Worm (Caenorhabditis elegans): ENCODE data around the gene Y43F8B.20.

ce11 chrV:19518468-19519168 is 31.0 kb downstream of the Y43F8B.20 start:
- TF ChIP-seq mml-1 (tag; optimal IDR thresholded peaks at IDR 0.05) (no peak), lin-39 (tag; optimal IDR thresholded peaks at IDR 0.05) (no peak), nhr-76 (tag; optimal IDR thresholded peaks at IDR 0.05) (no peak), R02D3.7 (tag; optimal IDR thresholded peaks at IDR 0.05) (no peak), ceh-82 (tag; optimal IDR thresholded peaks at IDR 0.05) (no peak), elt-3 (tag; optimal IDR thresholded peaks at IDR 0.05) (no peak), ama-1 (optimal IDR thresholded peaks at IDR 0.05) (no peak), zag-1 (tag; optimal IDR thresholded peaks at IDR 0.05) (no peak), pha-4 (tag; optimal IDR thresholded peaks at IDR 0.05) (no peak), fkh-10 (GFP tag; optimal IDR thresholded peaks at IDR 0.05) (no peak)

All from whole organism, L3 larva.